Fruit fly (Drosophila melanogaster) whole organism, embryonic: ENCODE measurements around the gene CG42823.

ENCODE experiments used
- ATbp ChIP-seq: fragments of 200-800 bp; sonication (Bioruptor generic); optimal IDR thresholded peaks from 2 replicates; lab custom pipeline; 2017; ENCODE audit warnings: missing biosample characterization, mild to moderate bottlenecking, missing genetic modification characterization, missing genetic modification reagents
- Atf6 ChIP-seq: fragments of 200-800 bp; sonication (Bioruptor generic); IDR thresholded peaks from 2 replicates; pipeline ENCODE4 v1.3.6; 2022; ENCODE audit warnings: missing biosample characterization, missing genetic modification characterization
- Awh ChIP-seq: fragments of 200-800 bp; sonication (Bioruptor generic); IDR thresholded peaks from 2 replicates; pipeline ENCODE4, ENCODE4 v1.3.6; 2022; ENCODE audit warnings: missing biosample characterization, missing genetic modification characterization
- Bgb ChIP-seq: fragments of 200-800 bp; sonication (Bioruptor generic); IDR thresholded peaks from 2 replicates; pipeline ENCODE4 v1.3.6; 2022; ENCODE audit warnings: missing biosample characterization, missing genetic modification characterization; ENCODE audit not compliant: partially characterized antibody
- CG10462 ChIP-seq: fragments of 200-800 bp; sonication (Bioruptor generic); optimal IDR thresholded peaks from 2 replicates; lab custom pipeline; 2016; ENCODE audit warnings: missing biosample characterization, missing genetic modification characterization
- CG11696 ChIP-seq: fragments of 200-800 bp; sonication (Bioruptor generic); IDR thresholded peaks from 2 replicates; pipeline ENCODE4 v1.3.6; 2022; ENCODE audit warnings: missing biosample characterization, missing genetic modification characterization
- CG12942 ChIP-seq: fragments of 200-800 bp; sonication (Bioruptor generic); optimal IDR thresholded peaks from 3 replicates; lab custom pipeline; 2016; ENCODE audit warnings: missing biosample characterization, missing genetic modification characterization
- CG13424 ChIP-seq: fragments of 200-800 bp; sonication (Bioruptor generic); optimal IDR thresholded peaks from 2 replicates; lab custom pipeline; 2019; ENCODE audit warnings: missing biosample characterization, mild to moderate bottlenecking, missing genetic modification characterization, moderate library complexity
- CG13775 ChIP-seq: fragments of 200-800 bp; sonication (Bioruptor generic); optimal IDR thresholded peaks from 3 replicates; lab custom pipeline; 2017; ENCODE audit warnings: missing biosample characterization, mild to moderate bottlenecking, missing genetic modification characterization
- CG14710 ChIP-seq: fragments of 200-800 bp; sonication (Bioruptor generic); optimal IDR thresholded peaks from 3 replicates; lab custom pipeline; 2019; ENCODE audit warnings: missing biosample characterization, mild to moderate bottlenecking, missing genetic modification characterization, moderate library complexity
- CG1647 ChIP-seq: fragments of 200-800 bp; sonication (Bioruptor generic); optimal IDR thresholded peaks from 3 replicates; lab custom pipeline; 2016; ENCODE audit warnings: missing biosample characterization, missing genetic modification characterization
- CG16779 ChIP-seq: fragments of 200-800 bp; sonication (Bioruptor generic); IDR thresholded peaks from 2 replicates; pipeline ENCODE4 v1.3.6; 2022; ENCODE audit warnings: missing biosample characterization, missing genetic modification characterization
- CG17359 ChIP-seq: fragments of 200-800 bp; sonication (Bioruptor generic); optimal IDR thresholded peaks from 3 replicates; lab custom pipeline; 2018; ENCODE audit warnings: missing biosample characterization, mild to moderate bottlenecking, missing genetic modification characterization, moderate library complexity
- CG17829 ChIP-seq: fragments of 200-800 bp; optimal IDR thresholded peaks from 2 replicates; lab custom pipeline; 2019; ENCODE audit warnings: missing biosample characterization, mild to moderate bottlenecking, missing genetic modification characterization, moderate library complexity
- CG3065 ChIP-seq: fragments of 200-800 bp; sonication (Bioruptor generic); optimal IDR thresholded peaks from 2 replicates; lab custom pipeline; 2016; ENCODE audit warnings: missing biosample characterization, missing genetic modification characterization
- CG4282 ChIP-seq: fragments of 200-800 bp; sonication (Bioruptor generic); optimal IDR thresholded peaks from 2 replicates; lab custom pipeline; 2016; ENCODE audit warnings: missing biosample characterization, missing genetic modification characterization
- CG4424 ChIP-seq: fragments of 200-800 bp; sonication (Bioruptor generic); optimal IDR thresholded peaks from 3 replicates; lab custom pipeline; 2016; ENCODE audit warnings: missing biosample characterization, missing genetic modification characterization
- CG4730 ChIP-seq: fragments of 200-800 bp; sonication (Bioruptor generic); IDR thresholded peaks from 2 replicates; pipeline ENCODE4 v1.3.6; 2022; ENCODE audit warnings: missing biosample characterization, missing genetic modification characterization
- CG5180 ChIP-seq: fragments of 200-800 bp; sonication (Bioruptor generic); optimal IDR thresholded peaks from 3 replicates; lab custom pipeline; 2017; ENCODE audit warnings: missing biosample characterization, missing genetic modification characterization, mild to moderate bottlenecking, moderate library complexity, missing genetic modification reagents
- CG5245 ChIP-seq: fragments of 200-800 bp; sonication (Bioruptor generic); optimal IDR thresholded peaks from 3 replicates; lab custom pipeline; 2016; ENCODE audit warnings: missing biosample characterization, missing genetic modification characterization
- CG7839 ChIP-seq: fragments of 200-800 bp; sonication (Bioruptor generic); optimal IDR thresholded peaks from 3 replicates; lab custom pipeline; 2018; ENCODE audit warnings: missing biosample characterization, mild to moderate bottlenecking, missing genetic modification characterization, moderate library complexity
- CG8388 ChIP-seq: fragments of 200-800 bp; sonication (Bioruptor generic); optimal IDR thresholded peaks from 2 replicates; lab custom pipeline; 2019; ENCODE audit warnings: missing biosample characterization, mild to moderate bottlenecking, missing genetic modification characterization, moderate library complexity
- Dek ChIP-seq: fragments of 200-800 bp; sonication (Bioruptor generic); optimal IDR thresholded peaks from 3 replicates; lab custom pipeline; 2019; ENCODE audit warnings: missing biosample characterization, mild to moderate bottlenecking, missing genetic modification characterization, moderate library complexity
- Drgx ChIP-seq: fragments of 200-800 bp; sonication (Bioruptor generic); IDR thresholded peaks from 2 replicates; pipeline ENCODE4 v1.3.6; 2022; ENCODE audit warnings: missing biosample characterization, missing genetic modification characterization
- E2f2 ChIP-seq: fragments of 200-800 bp; sonication (Bioruptor generic); IDR thresholded peaks from 2 replicates; pipeline ENCODE4 v1.3.6; 2022; ENCODE audit warnings: missing biosample characterization, missing genetic modification characterization
- Hmx ChIP-seq: fragments of 200-800 bp; sonication (Bioruptor generic); optimal IDR thresholded peaks from 2 replicates; lab custom pipeline; 2016; ENCODE audit warnings: missing biosample characterization, missing genetic modification characterization
- MTF-1 ChIP-seq: fragments of 200-800 bp; sonication (Bioruptor generic); optimal IDR thresholded peaks from 2 replicates; lab custom pipeline; 2018; ENCODE audit warnings: missing biosample characterization, mild to moderate bottlenecking, missing genetic modification characterization, borderline replicate concordance
- Nf-YA ChIP-seq: fragments of 200-800 bp; sonication (Bioruptor generic); IDR thresholded peaks from 2 replicates; pipeline ENCODE4 v1.3.6; 2022; ENCODE audit warnings: missing biosample characterization, missing genetic modification characterization
- Nf-YC ChIP-seq: fragments of 200-800 bp; optimal IDR thresholded peaks from 3 replicates; lab custom pipeline; 2019; ENCODE audit warnings: missing biosample characterization, mild to moderate bottlenecking, missing genetic modification characterization, moderate library complexity
- Pdp1 ChIP-seq, 2 experiments: fragments of 200-800 bp; sonication (Bioruptor generic); optimal IDR thresholded peaks; 3 replicates each; lab custom pipeline; 2016; ENCODE audit warnings: missing biosample characterization in 2 of 2, missing genetic modification characterization in 2 of 2, mild to moderate bottlenecking in 1 of 2, moderate library complexity in 1 of 2
- Side ChIP-seq: fragments of 200-800 bp; sonication (Bioruptor generic); optimal IDR thresholded peaks from 2 replicates; lab custom pipeline; 2016; ENCODE audit warnings: missing biosample characterization, missing genetic modification characterization
- Sry-δ ChIP-seq: fragments of 200-800 bp; sonication (Bioruptor generic); optimal IDR thresholded peaks from 2 replicates; lab custom pipeline; 2016; ENCODE audit warnings: missing biosample characterization, missing genetic modification characterization
- YL-1 ChIP-seq: fragments of 200-800 bp; sonication (Bioruptor generic); optimal IDR thresholded peaks from 3 replicates; lab custom pipeline; 2017; ENCODE audit warnings: missing biosample characterization, mild to moderate bottlenecking, missing genetic modification characterization
- bcd ChIP-seq: fragments of 200-800 bp; sonication (Bioruptor generic); optimal IDR thresholded peaks from 2 replicates; lab custom pipeline; 2017; ENCODE audit warnings: missing biosample characterization, mild to moderate bottlenecking, missing genetic modification characterization
- crol ChIP-seq: fragments of 200-800 bp; sonication (Bioruptor generic); IDR thresholded peaks from 2 replicates; pipeline ENCODE4 v1.3.6; 2022; ENCODE audit warnings: missing biosample characterization, missing genetic modification characterization
- cwo ChIP-seq: fragments of 200-800 bp; sonication (Bioruptor generic); optimal IDR thresholded peaks from 3 replicates; lab custom pipeline; 2017; ENCODE audit warnings: missing biosample characterization, missing genetic modification characterization, mild to moderate bottlenecking, moderate library complexity, missing genetic modification reagents
- da ChIP-seq: fragments of 200-800 bp; sonication (Bioruptor generic); optimal IDR thresholded peaks from 2 replicates; lab custom pipeline; 2016; ENCODE audit warnings: missing biosample characterization, missing genetic modification characterization
- dan ChIP-seq: fragments of 200-800 bp; sonication (Bioruptor generic); IDR thresholded peaks from 2 replicates; pipeline ENCODE4 v1.3.6; 2022; ENCODE audit warnings: missing biosample characterization, missing genetic modification characterization
- dimm ChIP-seq: fragments of 200-800 bp; sonication (Bioruptor generic); IDR thresholded peaks from 2 replicates; pipeline ENCODE4 v1.3.6; 2022; ENCODE audit warnings: missing biosample characterization, missing genetic modification characterization
- dysf ChIP-seq: fragments of 200-800 bp; sonication (Bioruptor generic); IDR thresholded peaks from 3 replicates; pipeline ENCODE4 v1.3.6; 2022; ENCODE audit warnings: missing biosample characterization, missing genetic modification characterization
- fd96Cb ChIP-seq: fragments of 200-800 bp; sonication (Bioruptor generic); optimal IDR thresholded peaks from 2 replicates; lab custom pipeline; 2018; ENCODE audit warnings: missing biosample characterization, mild to moderate bottlenecking, missing genetic modification characterization, moderate library complexity
- hth ChIP-seq: fragments of >200 bp; optimal IDR thresholded peaks from 2 replicates; lab custom pipeline; 2017; ENCODE audit warnings: inconsistent platforms
- inv ChIP-seq: fragments of 200-800 bp; sonication (Bioruptor generic); IDR thresholded peaks from 2 replicates; pipeline ENCODE4 v1.3.6; 2022; ENCODE audit warnings: missing biosample characterization, missing genetic modification characterization; ENCODE audit not compliant: partially characterized antibody
- lab ChIP-seq: fragments of 200-800 bp; sonication (Bioruptor generic); optimal IDR thresholded peaks from 3 replicates; lab custom pipeline; 2017; ENCODE audit warnings: missing biosample characterization, missing genetic modification characterization, mild to moderate bottlenecking, moderate library complexity, missing genetic modification reagents
- nerfin-1 ChIP-seq: fragments of 200-800 bp; sonication (Bioruptor generic); optimal IDR thresholded peaks from 3 replicates; lab custom pipeline; 2019; ENCODE audit warnings: missing biosample characterization, mild to moderate bottlenecking, missing genetic modification characterization, moderate library complexity
- nom ChIP-seq: fragments of 200-800 bp; sonication (Bioruptor generic); optimal IDR thresholded peaks from 2 replicates; lab custom pipeline; 2017; ENCODE audit warnings: missing biosample characterization, missing genetic modification characterization, mild to moderate bottlenecking, moderate library complexity, missing genetic modification reagents
- onecut ChIP-seq: fragments of 200-800 bp; sonication (Bioruptor generic); IDR thresholded peaks from 2 replicates; pipeline ENCODE4 v1.3.6; 2022; ENCODE audit warnings: missing biosample characterization, missing genetic modification characterization
- sens-2 ChIP-seq: fragments of 200-800 bp; sonication (Bioruptor generic); IDR thresholded peaks from 2 replicates; pipeline ENCODE4 v1.3.6; 2022; ENCODE audit warnings: missing biosample characterization, missing genetic modification characterization
- zen2 ChIP-seq: fragments of 200-800 bp; sonication (Bioruptor generic); IDR thresholded peaks from 3 replicates; pipeline ENCODE4 v1.3.6; 2022; ENCODE audit warnings: missing biosample characterization, missing genetic modification characterization; ENCODE audit not compliant: partially characterized antibody

Gene CG42823

DNA sequence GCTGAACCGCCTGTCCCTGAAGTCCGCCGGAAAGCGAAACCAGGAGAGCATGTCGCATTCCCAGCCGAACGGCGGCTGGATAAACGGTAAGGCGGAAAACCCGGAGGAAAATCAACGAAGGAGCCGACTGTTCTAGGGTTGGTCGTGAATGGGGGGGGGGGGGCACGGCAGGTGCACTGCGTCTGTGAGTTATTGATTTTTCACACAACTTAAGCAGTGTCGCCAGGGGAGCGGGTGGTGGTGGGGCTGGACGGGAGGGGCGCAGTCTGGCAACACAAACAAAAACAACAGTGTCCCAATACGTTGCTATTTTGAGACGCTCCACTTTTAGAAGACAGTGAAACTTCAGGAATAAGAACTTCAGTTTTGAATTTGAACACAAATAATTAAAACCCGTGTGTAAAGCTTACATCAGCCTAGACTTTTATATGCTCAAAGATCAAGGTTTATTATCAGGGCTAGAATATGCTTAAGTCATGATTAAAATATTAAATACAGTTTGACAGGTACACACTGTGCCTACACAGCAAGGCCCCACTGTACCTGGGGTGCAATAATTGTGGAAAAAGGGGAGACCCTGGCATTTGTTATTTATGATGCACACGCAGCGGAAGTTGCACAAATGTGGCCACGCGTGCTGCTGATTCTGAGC is 18.6 kb downstream of the CG42823 start (continued):
- peak; percentile 38 to 58 for TF ChIP-seq Pdp1 (GFP tag; optimal IDR thresholded peaks at IDR 0.05; lab: Kevin White, UChicago)
- no peak for TF ChIP-seq zen2 (GFP tag; lab: Robert Waterston, UW)
- TF ChIP-seq nom (GFP tag; lab: Kevin White, UChicago), result peak; percentile 29
- no peak for TF ChIP-seq CG3065
- peak; percentile 39 for TF ChIP-seq E2f2 (GFP tag; lab: Robert Waterston, UW)
- peak; percentile 87 for TF ChIP-seq Drgx (GFP tag; lab: Robert Waterston, UW)
- TF ChIP-seq Atf6 (GFP tag; lab: Robert Waterston, UW), result peak; percentile 65
- TF ChIP-seq dan (GFP tag; lab: Robert Waterston, UW), result peak; percentile 20; the same call in 1 of the 2 replicates
- TF ChIP-seq fd96Cb (tag; lab: Kevin White, UChicago), result peak; percentile 83
- 0 out of 2 replicates have a peak, but pooled peaks have one; percentile 24 for TF ChIP-seq dimm
- peak; percentile 6 for TF ChIP-seq Nf-YC
- no peak for TF ChIP-seq Dek
- TF ChIP-seq CG16779, result 0 out of 2 replicates have a peak, but pooled peaks have one; percentile 18
- peak; percentile 57; the same call in 1 of the 2 replicates for TF ChIP-seq Nf-YA (GFP tag; lab: Robert Waterston, UW)
- peak; percentile 31 for TF ChIP-seq Sry-δ (GFP tag; lab: Kevin White, UChicago)
- peak; percentile 75 for TF ChIP-seq lab (GFP tag; lab: Kevin White, UChicago)
- TF ChIP-seq CG14710 (tag; lab: Kevin White, UChicago), result peak; percentile 72
- TF ChIP-seq CG10462 (GFP tag; lab: Kevin White, UChicago), result peak; percentile 18
- no peak for TF ChIP-seq CG4282 (GFP tag; lab: Kevin White, UChicago)
- peak; percentile 66 for TF ChIP-seq Awh (GFP tag; lab: Robert Waterston, UW)
- peak; percentile 35; the same call in 1 of the 2 replicates for TF ChIP-seq CG4730 (GFP tag; lab: Robert Waterston, UW)
- TF ChIP-seq Side (GFP tag; lab: Kevin White, UChicago), result peak; percentile 37
- peak; percentile 77 for TF ChIP-seq ATbp (GFP tag; lab: Kevin White, UChicago)
- TF ChIP-seq CG8388 (GFP tag; lab: Kevin White, UChicago), result peak; percentile 73
- no peak for TF ChIP-seq Bgb
- peak; percentile 3 for TF ChIP-seq CG13775 (GFP tag; lab: Kevin White, UChicago)
- peak; percentile 69 for TF ChIP-seq CG17829 (tag; lab: Kevin White, UChicago)
- TF ChIP-seq CG1647 (GFP tag; lab: Kevin White, UChicago), result peak; percentile 23
- peak; percentile 69 for TF ChIP-seq CG4424 (GFP tag; lab: Kevin White, UChicago)
- TF ChIP-seq CG11696, result no peak
- TF ChIP-seq dysf (GFP tag; lab: Robert Waterston, UW), result peak; percentile 65
- TF ChIP-seq MTF-1 (GFP tag; lab: Kevin White, UChicago), result peak; percentile 43
- TF ChIP-seq da (GFP tag; lab: Kevin White, UChicago), result no peak
- no peak for TF ChIP-seq inv (GFP tag; lab: Robert Waterston, UW)
- TF ChIP-seq CG17359 (tag; lab: Kevin White, UChicago), result peak; percentile 86
- peak; percentile 30 for TF ChIP-seq cwo (GFP tag; lab: Kevin White, UChicago)
- TF ChIP-seq CG12942 (GFP tag; lab: Kevin White, UChicago), result no peak
- peak; percentile 32 for TF ChIP-seq YL-1 (GFP tag; lab: Kevin White, UChicago)
- peak; percentile 65 for TF ChIP-seq bcd (GFP tag; lab: Kevin White, UChicago)
- TF ChIP-seq CG5180 (GFP tag; lab: Kevin White, UChicago), result peak; percentile 24
- peak; percentile 57 for TF ChIP-seq nerfin-1 (tag; lab: Kevin White, UChicago)
- peak; percentile 75 for TF ChIP-seq CG13424 (tag; lab: Kevin White, UChicago)
- peak; percentile 64 for TF ChIP-seq CG5245
- TF ChIP-seq Hmx (GFP tag; lab: Kevin White, UChicago), result no peak
- TF ChIP-seq crol (GFP tag; lab: Robert Waterston, UW), result peak; percentile 97
- TF ChIP-seq sens-2 (GFP tag; lab: Robert Waterston, UW), result peak; percentile 60
- peak; percentile 100 for TF ChIP-seq onecut (GFP tag; lab: Robert Waterston, UW)
- TF ChIP-seq CG7839 (tag; lab: Kevin White, UChicago), result peak; percentile 73
- no peak for TF ChIP-seq hth (lab: Kevin White, UChicago)
